Worm (Caenorhabditis elegans) whole organism, young adult: ENCODE results near the gene nfki-1.

Experiments used
- B0261.1 ChIP-seq: sonication (generic microtip); optimal IDR thresholded peaks from 2 replicates; lab custom pipeline; 2016; ENCODE audit warnings: mild to moderate bottlenecking, missing genetic modification characterization, moderate library complexity, missing compliant biosample characterization
- F10E7.11 ChIP-seq: sonication (generic microtip); optimal IDR thresholded peaks from 2 replicates; lab custom pipeline; 2017; ENCODE audit warnings: mild to moderate bottlenecking, missing genetic modification characterization, moderate library complexity, missing compliant biosample characterization
- F23B12.7 ChIP-seq: sonication (generic microtip); optimal IDR thresholded peaks from 2 replicates; lab custom pipeline; 2017; ENCODE audit warnings: missing genetic modification characterization, mild to moderate bottlenecking, missing compliant biosample characterization, antibody characterized with exemption, moderate library complexity; ENCODE audit not compliant: insufficient read depth
- F37B4.10 ChIP-seq: fragments of 200-800 bp; sonication (Bioruptor generic); IDR thresholded peaks from 2 replicates; pipeline ENCODE4 v1.3.6; 2022; ENCODE audit warnings: missing genetic modification characterization, missing compliant biosample characterization
- F49E8.2 ChIP-seq: sonication (generic microtip); optimal IDR thresholded peaks from 3 replicates; lab custom pipeline; 2017; ENCODE audit warnings: missing genetic modification characterization, mild to moderate bottlenecking, missing compliant biosample characterization, antibody characterized with exemption, moderate library complexity; ENCODE audit not compliant: insufficient read depth
- F57A8.1 ChIP-seq: fragments of 200-800 bp; sonication (Bioruptor generic); optimal IDR thresholded peaks from 2 replicates; lab custom pipeline; 2018; ENCODE audit warnings: mild to moderate bottlenecking, missing genetic modification characterization, moderate library complexity, missing compliant biosample characterization
- K11D2.4 ChIP-seq: fragments of 200-800 bp; sonication (Bioruptor generic); IDR thresholded peaks from 2 replicates; pipeline ENCODE4 v1.3.6; 2022; ENCODE audit warnings: missing genetic modification reagents, missing genetic modification characterization, missing compliant biosample characterization
- K12H6.12 ChIP-seq: fragments of 200-800 bp; sonication (Bioruptor generic); optimal IDR thresholded peaks from 2 replicates; lab custom pipeline; 2018; ENCODE audit warnings: mild to moderate bottlenecking, missing genetic modification characterization, missing compliant biosample characterization
- T07F8.4 ChIP-seq: sonication (generic microtip); optimal IDR thresholded peaks from 2 replicates; lab custom pipeline; 2016; ENCODE audit warnings: mild to moderate bottlenecking, missing genetic modification characterization, moderate library complexity, missing compliant biosample characterization
- Y79H2A.3 ChIP-seq: fragments of 200-800 bp; sonication (Bioruptor generic); conservative IDR thresholded peaks from 2 replicates; pipeline ENCODE4 v1.3.6; 2022; ENCODE audit warnings: missing genetic modification reagents, missing genetic modification characterization, missing compliant biosample characterization
- ama-1 ChIP-seq, 3 experiments: fragments of 150-350 bp in 1 of 3; sonication (generic microtip) in 2 of 3; optimal IDR thresholded peaks; 2 replicates each; lab custom pipeline; 2014 to 2018; ENCODE audit warnings: missing biosample characterization in 2 of 3, missing genetic modification characterization in 2 of 3, missing genetic modification reagents in 2 of 3
- atf-7 ChIP-seq: sonication (generic microtip); optimal IDR thresholded peaks from 2 replicates; lab custom pipeline; 2017; ENCODE audit warnings: mild to moderate bottlenecking, missing genetic modification characterization, missing compliant biosample characterization
- attf-3 ChIP-seq: fragments of 200-800 bp; sonication (Bioruptor generic); conservative IDR thresholded peaks from 2 replicates; pipeline ENCODE4 v1.3.6; 2022; ENCODE audit warnings: missing genetic modification reagents, missing genetic modification characterization, missing compliant biosample characterization
- attf-5 ChIP-seq: fragments of 200-800 bp; sonication (Bioruptor generic); optimal IDR thresholded peaks from 2 replicates; lab custom pipeline; 2018; ENCODE audit warnings: mild to moderate bottlenecking, missing genetic modification characterization, missing compliant biosample characterization
- attf-6 ChIP-seq: fragments of 200-800 bp; sonication (Bioruptor generic); IDR thresholded peaks from 2 replicates; pipeline ENCODE4 v1.3.6; 2022; ENCODE audit warnings: missing genetic modification reagents, missing genetic modification characterization, missing compliant biosample characterization
- bed-2 ChIP-seq: fragments of 200-800 bp; sonication (Bioruptor generic); IDR thresholded peaks from 2 replicates; pipeline ENCODE4 v1.3.6; 2022; ENCODE audit warnings: missing genetic modification reagents, missing genetic modification characterization, missing compliant biosample characterization
- cebp-1 ChIP-seq, 2 experiments: fragments of 200-800 bp in 1 of 2; sonication (Bioruptor generic) in 1 of 2; sonication (generic microtip) in 1 of 2; IDR thresholded peaks in 1 of 2; optimal IDR thresholded peaks in 1 of 2; 2 replicates each; pipeline versions ENCODE4 v1.3.6 to Lab custom; 2017 to 2022; ENCODE audit warnings: missing compliant biosample characterization in 2 of 2, missing genetic modification characterization in 2 of 2, mild to moderate bottlenecking in 1 of 2, missing genetic modification reagents in 1 of 2, moderate library complexity in 1 of 2
- ceh-100 ChIP-seq: fragments of 200-800 bp; sonication (Bioruptor generic); IDR thresholded peaks from 2 replicates; pipeline ENCODE4 v1.3.6; 2022; ENCODE audit warnings: missing genetic modification reagents, missing genetic modification characterization, missing compliant biosample characterization
- die-1 ChIP-seq: sonication (generic microtip); optimal IDR thresholded peaks from 2 replicates; lab custom pipeline; 2016; ENCODE audit warnings: missing genotype, mild to moderate bottlenecking, missing genetic modification characterization, missing compliant biosample characterization
- dpff-1 ChIP-seq: sonication (generic microtip); optimal IDR thresholded peaks from 2 replicates; lab custom pipeline; 2017; ENCODE audit warnings: mild to moderate bottlenecking, missing genetic modification characterization, missing compliant biosample characterization
- ets-4 ChIP-seq: fragments of 200-800 bp; sonication (Bioruptor generic); optimal IDR thresholded peaks from 2 replicates; lab custom pipeline; 2018; ENCODE audit warnings: mild to moderate bottlenecking, missing genetic modification characterization, missing compliant biosample characterization
- him-1 ChIP-seq: sonication (generic microtip); optimal IDR thresholded peaks from 2 replicates; lab custom pipeline; 2016; ENCODE audit warnings: missing genotype, missing genetic modification reagents, missing genetic modification characterization, missing compliant biosample characterization
- hlh-26 ChIP-seq: fragments of 200-800 bp; sonication (Bioruptor generic); conservative IDR thresholded peaks from 2 replicates; pipeline ENCODE4 v1.3.6; 2022; ENCODE audit warnings: missing genetic modification reagents, missing genetic modification characterization, missing compliant biosample characterization
- hsf-1 ChIP-seq: fragments of 200-800 bp; sonication (Bioruptor generic); IDR thresholded peaks from 2 replicates; pipeline ENCODE4 v1.3.6; 2022; ENCODE audit warnings: missing genetic modification reagents, missing genetic modification characterization, missing compliant biosample characterization
- let-526 ChIP-seq: fragments of 200-800 bp; sonication (Bioruptor generic); IDR thresholded peaks from 2 replicates; pipeline ENCODE4 v1.3.6; 2022; ENCODE audit warnings: missing genetic modification reagents, missing genetic modification characterization, missing compliant biosample characterization
- lin-26 ChIP-seq: fragments of 200-800 bp; sonication (Bioruptor generic); IDR thresholded peaks from 2 replicates; pipeline ENCODE4 v1.3.6; 2022; ENCODE audit warnings: missing genetic modification reagents, missing genetic modification characterization, missing compliant biosample characterization
- lin-35 ChIP-seq, 3 experiments: fragments of 150-350 bp in 2 of 3; sonication (generic microtip) in 1 of 3; optimal IDR thresholded peaks; 2 replicates each; lab custom pipeline; 2014 to 2018; ENCODE audit warnings: missing biosample characterization in 3 of 3, missing genetic modification characterization in 3 of 3, missing genetic modification reagents in 3 of 3
- lin-40 ChIP-seq: sonication (generic microtip); optimal IDR thresholded peaks from 2 replicates; lab custom pipeline; 2016; ENCODE audit warnings: missing genetic modification characterization, mild to moderate bottlenecking, missing compliant biosample characterization, missing genotype, missing genetic modification reagents
- lsy-27 ChIP-seq: sonication (generic microtip); optimal IDR thresholded peaks from 2 replicates; lab custom pipeline; 2017; ENCODE audit warnings: missing genetic modification characterization, mild to moderate bottlenecking, missing compliant biosample characterization, antibody characterized with exemption, missing genotype, borderline replicate concordance; ENCODE audit not compliant: insufficient read depth
- madf-3 ChIP-seq: fragments of 200-800 bp; sonication (Bioruptor generic); IDR thresholded peaks from 2 replicates; pipeline ENCODE4 v1.3.6; 2022; ENCODE audit warnings: missing genetic modification reagents, missing genetic modification characterization, missing compliant biosample characterization
- mcd-1 ChIP-seq: fragments of 200-800 bp; sonication (Bioruptor generic); IDR thresholded peaks from 2 replicates; pipeline ENCODE4 v1.3.6; 2022; ENCODE audit warnings: missing genetic modification reagents, missing genetic modification characterization, missing compliant biosample characterization
- mel-28 ChIP-seq: sonication (generic microtip); optimal IDR thresholded peaks from 2 replicates; lab custom pipeline; 2016; ENCODE audit warnings: borderline replicate concordance, mild to moderate bottlenecking, missing genetic modification characterization, missing compliant biosample characterization
- mes-4 ChIP-seq: sonication (generic microtip); optimal IDR thresholded peaks from 2 replicates; lab custom pipeline; 2016; ENCODE audit warnings: missing genotype, missing genetic modification characterization, missing compliant biosample characterization
- nfya-2 ChIP-seq: fragments of 200-800 bp; sonication (Bioruptor generic); IDR thresholded peaks from 2 replicates; pipeline ENCODE4 v1.3.6; 2022; ENCODE audit warnings: missing genetic modification reagents, missing genetic modification characterization, missing compliant biosample characterization
- pbrm-1 ChIP-seq: fragments of 200-800 bp; sonication (Bioruptor generic); IDR thresholded peaks from 2 replicates; pipeline ENCODE4 v1.3.6; 2022; ENCODE audit warnings: missing genetic modification reagents, missing genetic modification characterization, missing compliant biosample characterization
- sdz-38 ChIP-seq: sonication (generic microtip); optimal IDR thresholded peaks from 2 replicates; lab custom pipeline; 2016; ENCODE audit warnings: missing genotype, missing genetic modification characterization, missing compliant biosample characterization
- snpc-4 ChIP-seq, 5 experiments: fragments of 150-350 bp in 1 of 5; sonication (generic microtip) in 4 of 5; optimal IDR thresholded peaks; 2 replicates each; lab custom pipeline; 2014 to 2018; ENCODE audit warnings: missing genetic modification characterization in 5 of 5, missing biosample characterization in 3 of 5, antibody characterized with exemption in 2 of 5, mild to moderate bottlenecking in 2 of 5, missing compliant biosample characterization in 2 of 5, missing genotype in 2 of 5, moderate library complexity in 2 of 5, missing genetic modification reagents in 1 of 5
- somi-1 ChIP-seq: fragments of 200-800 bp; sonication (Bioruptor generic); optimal IDR thresholded peaks from 2 replicates; lab custom pipeline; 2018; ENCODE audit warnings: mild to moderate bottlenecking, missing genetic modification characterization, missing compliant biosample characterization
- sptf-2 ChIP-seq: fragments of 200-800 bp; sonication (Bioruptor generic); optimal IDR thresholded peaks from 2 replicates; lab custom pipeline; 2018; ENCODE audit warnings: mild to moderate bottlenecking, missing genetic modification characterization, missing compliant biosample characterization
- tbp1 ChIP-seq: fragments of 200-800 bp; sonication (Bioruptor generic); optimal IDR thresholded peaks from 2 replicates; lab custom pipeline; 2018; ENCODE audit warnings: mild to moderate bottlenecking, missing genetic modification characterization, missing compliant biosample characterization
- tlf-1 ChIP-seq: fragments of 200-800 bp; sonication (Bioruptor generic); optimal IDR thresholded peaks from 2 replicates; lab custom pipeline; 2018; ENCODE audit warnings: mild to moderate bottlenecking, missing genetic modification characterization, missing compliant biosample characterization
- unc-62 ChIP-seq: fragments of 150-350 bp; optimal IDR thresholded peaks from 2 replicates; lab custom pipeline; 2014; ENCODE audit warnings: missing biosample characterization, missing genetic modification reagents, missing genetic modification characterization
- zfh-2 ChIP-seq: fragments of 200-800 bp; sonication (Bioruptor generic); conservative IDR thresholded peaks from 2 replicates; pipeline ENCODE4 v1.3.6; 2022; ENCODE audit warnings: missing genetic modification reagents, missing genetic modification characterization, missing compliant biosample characterization
- zim-3 ChIP-seq: sonication (generic microtip); optimal IDR thresholded peaks from 2 replicates; lab custom pipeline; 2017; ENCODE audit warnings: mild to moderate bottlenecking, missing genetic modification characterization, moderate library complexity, missing compliant biosample characterization
- ztf-18 ChIP-seq: sonication (generic microtip); optimal IDR thresholded peaks from 2 replicates; lab custom pipeline; 2016; ENCODE audit warnings: missing genotype, mild to moderate bottlenecking, missing genetic modification characterization, missing compliant biosample characterization

Gene nfki-1

DNA sequence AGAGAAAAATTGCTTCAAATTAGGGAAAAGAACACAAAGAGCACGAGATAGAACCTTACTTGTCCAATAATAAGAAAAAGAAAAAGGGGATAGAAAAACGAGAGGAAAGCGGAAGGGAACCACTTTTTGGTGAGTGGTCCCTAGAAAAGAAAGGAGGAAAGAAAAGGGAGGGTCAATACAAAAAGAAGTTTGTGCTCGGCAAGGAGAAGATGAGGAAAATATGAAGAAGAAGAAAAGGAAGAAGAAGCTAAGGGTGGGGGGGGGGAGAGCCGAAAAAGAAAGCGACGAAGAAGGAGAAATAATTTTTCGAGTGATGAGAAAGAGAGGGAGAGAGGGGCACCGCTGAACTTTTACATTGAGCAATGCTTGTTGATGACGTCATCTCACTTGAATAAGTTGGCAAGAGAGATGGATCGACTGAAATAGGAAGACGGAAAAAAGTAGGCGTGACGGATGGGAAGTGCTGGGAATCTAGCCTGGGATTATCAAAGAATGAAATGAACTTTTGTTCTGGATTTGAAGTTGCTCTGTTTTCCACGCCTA is 30.8 kb downstream of the nfki-1 start (continued):
- TF ChIP-seq hsf-1 (GFP tag; lab: Robert Waterston, UW) (no peak), lsy-27 (tag; lab: Kevin White, UChicago) (no peak), K12H6.12 (tag; lab: Kevin White, UChicago) (peak; percentile 40), F57A8.1 (GFP tag; lab: Kevin White, UChicago) (no peak), attf-5 (no peak), unc-62 (GFP tag; lab: Kevin White, UChicago) (no peak), sdz-38 (no peak), nfya-2 (GFP tag; lab: Robert Waterston, UW) (no peak), lin-26 (GFP tag; lab: Robert Waterston, UW) (no peak), F37B4.10 (GFP tag; lab: Robert Waterston, UW) (no peak), F49E8.2 (tag; lab: Kevin White, UChicago) (no peak), atf-7 (tag; lab: Kevin White, UChicago) (peak; percentile 85), tbp1 (GFP tag; lab: Kevin White, UChicago) (no peak), zfh-2 (0 out of 2 replicates have a peak, but pooled peaks have one; percentile 38), madf-3 (GFP tag; lab: Robert Waterston, UW) (no peak), pbrm-1 (GFP tag; lab: Robert Waterston, UW) (no peak), ztf-18 (tag; lab: Kevin White, UChicago) (no peak), attf-6 (GFP tag; lab: Robert Waterston, UW) (no peak), attf-3 (GFP tag; lab: Robert Waterston, UW) (no peak), Y79H2A.3 (GFP tag; lab: Robert Waterston, UW) (no peak), ama-1 (optimal IDR thresholded peaks at IDR 0.05; lab: Kevin White, UChicago) (no peak), ama-1 (GFP tag; optimal IDR thresholded peaks at IDR 0.05; lab: Kevin White, UChicago) (peak in 1 of 2 experiments; percentile 8), let-526 (no peak), K11D2.4 (GFP tag; lab: Robert Waterston, UW) (0 out of 2 replicates have a peak, but pooled peaks have one; percentile 22), somi-1 (GFP tag; lab: Kevin White, UChicago) (peak; percentile 37), B0261.1 (no peak), mes-4 (tag; lab: Kevin White, UChicago) (no peak), cebp-1 (GFP tag; IDR thresholded peaks at IDR 0.05; lab: Robert Waterston, UW) (no peak), cebp-1 (tag; optimal IDR thresholded peaks at IDR 0.05; lab: Kevin White, UChicago) (peak; percentile 41), zim-3 (no peak), tlf-1 (GFP tag; lab: Kevin White, UChicago) (no peak), hlh-26 (no peak)

ce11 chrX:15388259-15388658 is 33.2 kb downstream of the nfki-1 start:
- TF ChIP-seq somi-1 (GFP tag; lab: Kevin White, UChicago) (no peak), die-1 (tag; lab: Kevin White, UChicago) (no peak), dpff-1 (tag; lab: Kevin White, UChicago) (no peak), F23B12.7 (tag; lab: Kevin White, UChicago) (no peak), zfh-2 (peak; percentile 79), mcd-1 (no peak), bed-2 (GFP tag; lab: Robert Waterston, UW) (0 out of 2 replicates have a peak, but pooled peaks have one; percentile 44), lin-40 (tag; lab: Kevin White, UChicago) (no peak), mel-28 (tag; lab: Kevin White, UChicago) (no peak), snpc-4 (GFP tag; optimal IDR thresholded peaks at IDR 0.05; lab: Kevin White, UChicago) (peak; percentile 11), snpc-4 (tag; optimal IDR thresholded peaks at IDR 0.05; lab: Kevin White, UChicago) (peak in 3 of 4 experiments; percentile 52 to 89 (median 79)), F10E7.11 (tag; lab: Kevin White, UChicago) (no peak), T07F8.4 (no peak), cebp-1 (GFP tag; IDR thresholded peaks at IDR 0.05; lab: Robert Waterston, UW) (no peak), cebp-1 (tag; optimal IDR thresholded peaks at IDR 0.05; lab: Kevin White, UChicago) (no peak), sptf-2 (GFP tag; lab: Kevin White, UChicago) (no peak), him-1 (tag; lab: Kevin White, UChicago) (no peak), pbrm-1 (GFP tag; lab: Robert Waterston, UW) (no peak), ceh-100 (GFP tag; lab: Robert Waterston, UW) (no peak), ets-4 (GFP tag; lab: Kevin White, UChicago) (no peak), lin-35 (GFP tag; optimal IDR thresholded peaks at IDR 0.05; lab: Kevin White, UChicago) (no peak)
